Fruit fly (Drosophila melanogaster) whole organism: ENCODE data around the gene feo.

ENCODE experiments used
- CG8478 ChIP-seq: fragments of >200 bp; optimal IDR thresholded peaks from 2 replicates; lab custom pipeline; 2018; ENCODE audit warnings: inconsistent platforms
- Dll ChIP-seq: fragments of >200 bp; optimal IDR thresholded peaks from 2 replicates; lab custom pipeline; 2017
- EcR ChIP-seq, 2 experiments: fragments of >200 bp; optimal IDR thresholded peaks; 2 replicates each; lab custom pipeline; 2017; ENCODE audit warnings: missing biosample characterization in 2 of 2, missing genetic modification characterization in 2 of 2, missing genetic modification reagents in 2 of 2
- pan ChIP-seq: fragments of >200 bp; optimal IDR thresholded peaks from 2 replicates; lab custom pipeline; 2017
- psq ChIP-seq: fragments of >200 bp; optimal IDR thresholded peaks from 2 replicates; lab custom pipeline; 2017
- usp ChIP-seq: fragments of >200 bp; optimal IDR thresholded peaks from 2 replicates; lab custom pipeline; 2017; ENCODE audit warnings: missing biosample characterization, missing genetic modification characterization, mixed read lengths

dm6 chrX:10822096-10822495, 32.6 kb downstream of the feo start:
- TF ChIP-seq psq (lab: Kevin White, UChicago) (no peak), usp (GFP tag; lab: Kevin White, UChicago) (no peak), Dll (lab: Kevin White, UChicago) (no peak), EcR (GFP tag; optimal IDR thresholded peaks at IDR 0.05; lab: Kevin White, UChicago) (no peak), CG8478 (lab: Kevin White, UChicago) (no peak), pan (no peak)
